Worm (Caenorhabditis elegans) whole organism, young adult: ENCODE data around the gene tag-280.

Experiments used
- B0035.1 ChIP-seq: sonication (generic microtip); optimal IDR thresholded peaks from 2 replicates; lab custom pipeline; 2016; ENCODE audit warnings: missing genetic modification characterization, mild to moderate bottlenecking, missing compliant biosample characterization, missing genotype, missing genetic modification reagents
- C17E4.6 ChIP-seq: fragments of 200-800 bp; sonication (Bioruptor generic); IDR thresholded peaks from 2 replicates; pipeline ENCODE4 v1.3.6; 2022; ENCODE audit warnings: missing genetic modification reagents, missing genetic modification characterization, missing compliant biosample characterization
- F33H1.4 ChIP-seq: fragments of 200-800 bp; sonication (Bioruptor generic); IDR thresholded peaks from 2 replicates; pipeline ENCODE4 v1.3.6; 2022; ENCODE audit warnings: missing genetic modification reagents, missing genetic modification characterization, missing compliant biosample characterization
- F39B2.1 ChIP-seq: fragments of 200-800 bp; sonication (Bioruptor generic); IDR thresholded peaks from 2 replicates; pipeline ENCODE4 v1.3.6; 2022; ENCODE audit warnings: missing genetic modification reagents, missing genetic modification characterization, missing compliant biosample characterization
- F49E8.2 ChIP-seq: sonication (generic microtip); optimal IDR thresholded peaks from 3 replicates; lab custom pipeline; 2017; ENCODE audit warnings: missing genetic modification characterization, mild to moderate bottlenecking, missing compliant biosample characterization, antibody characterized with exemption, moderate library complexity; ENCODE audit not compliant: insufficient read depth
- F55B11.4 ChIP-seq: sonication (generic microtip); optimal IDR thresholded peaks from 2 replicates; lab custom pipeline; 2016; ENCODE audit warnings: missing compliant biosample characterization, missing genetic modification characterization, borderline replicate concordance; ENCODE audit not compliant: insufficient read depth
- F57A8.1 ChIP-seq: fragments of 200-800 bp; sonication (Bioruptor generic); optimal IDR thresholded peaks from 2 replicates; lab custom pipeline; 2018; ENCODE audit warnings: mild to moderate bottlenecking, missing genetic modification characterization, moderate library complexity, missing compliant biosample characterization
- K11D2.4 ChIP-seq: fragments of 200-800 bp; sonication (Bioruptor generic); IDR thresholded peaks from 2 replicates; pipeline ENCODE4 v1.3.6; 2022; ENCODE audit warnings: missing genetic modification reagents, missing genetic modification characterization, missing compliant biosample characterization
- Y79H2A.3 ChIP-seq: fragments of 200-800 bp; sonication (Bioruptor generic); conservative IDR thresholded peaks from 2 replicates; pipeline ENCODE4 v1.3.6; 2022; ENCODE audit warnings: missing genetic modification reagents, missing genetic modification characterization, missing compliant biosample characterization
- ZK185.1 ChIP-seq: sonication (generic microtip); optimal IDR thresholded peaks from 2 replicates; lab custom pipeline; 2016; ENCODE audit warnings: mild to moderate bottlenecking, missing genetic modification characterization, missing compliant biosample characterization; ENCODE audit not compliant: poor library complexity, severe bottlenecking
- akir-1 ChIP-seq: fragments of 200-800 bp; sonication (Bioruptor generic); optimal IDR thresholded peaks from 2 replicates; lab custom pipeline; 2018; ENCODE audit warnings: mild to moderate bottlenecking, missing genetic modification characterization, moderate library complexity, missing compliant biosample characterization
- ama-1 ChIP-seq, 3 experiments: fragments of 150-350 bp in 1 of 3; sonication (generic microtip) in 2 of 3; optimal IDR thresholded peaks; 2 replicates each; lab custom pipeline; 2014 to 2018; ENCODE audit warnings: missing biosample characterization in 2 of 3, missing genetic modification characterization in 2 of 3, missing genetic modification reagents in 2 of 3
- athp-1 ChIP-seq: sonication (generic microtip); optimal IDR thresholded peaks from 2 replicates; lab custom pipeline; 2017; ENCODE audit warnings: mild to moderate bottlenecking, missing genetic modification characterization, missing compliant biosample characterization
- attf-5 ChIP-seq: fragments of 200-800 bp; sonication (Bioruptor generic); optimal IDR thresholded peaks from 2 replicates; lab custom pipeline; 2018; ENCODE audit warnings: mild to moderate bottlenecking, missing genetic modification characterization, missing compliant biosample characterization
- attf-6 ChIP-seq: fragments of 200-800 bp; sonication (Bioruptor generic); IDR thresholded peaks from 2 replicates; pipeline ENCODE4 v1.3.6; 2022; ENCODE audit warnings: missing genetic modification reagents, missing genetic modification characterization, missing compliant biosample characterization
- bed-2 ChIP-seq: fragments of 200-800 bp; sonication (Bioruptor generic); IDR thresholded peaks from 2 replicates; pipeline ENCODE4 v1.3.6; 2022; ENCODE audit warnings: missing genetic modification reagents, missing genetic modification characterization, missing compliant biosample characterization
- ccch-3 ChIP-seq: fragments of 200-800 bp; sonication (Bioruptor generic); optimal IDR thresholded peaks from 2 replicates; lab custom pipeline; 2018; ENCODE audit warnings: mild to moderate bottlenecking, missing genetic modification characterization, missing compliant biosample characterization
- cebp-2 ChIP-seq: fragments of 200-800 bp; sonication (Bioruptor generic); IDR thresholded peaks from 2 replicates; pipeline ENCODE4 v1.3.6; 2022; ENCODE audit warnings: missing genetic modification characterization, missing compliant biosample characterization
- ceh-100 ChIP-seq: fragments of 200-800 bp; sonication (Bioruptor generic); IDR thresholded peaks from 2 replicates; pipeline ENCODE4 v1.3.6; 2022; ENCODE audit warnings: missing genetic modification reagents, missing genetic modification characterization, missing compliant biosample characterization
- ceh-91 ChIP-seq: fragments of 200-800 bp; sonication (Bioruptor generic); IDR thresholded peaks from 2 replicates; pipeline ENCODE4 v1.3.6; 2022; ENCODE audit warnings: missing genetic modification reagents, missing genetic modification characterization, missing compliant biosample characterization
- dpff-1 ChIP-seq: sonication (generic microtip); optimal IDR thresholded peaks from 2 replicates; lab custom pipeline; 2017; ENCODE audit warnings: mild to moderate bottlenecking, missing genetic modification characterization, missing compliant biosample characterization
- dpl-1 ChIP-seq: fragments of 150-350 bp; optimal IDR thresholded peaks from 2 replicates; lab custom pipeline; 2014; ENCODE audit warnings: missing biosample characterization, missing genetic modification reagents, missing genetic modification characterization
- egrh-3 ChIP-seq: fragments of 200-800 bp; sonication (Bioruptor generic); IDR thresholded peaks from 2 replicates; pipeline ENCODE4 v1.3.6; 2022; ENCODE audit warnings: missing genetic modification reagents, missing genetic modification characterization, missing compliant biosample characterization
- ets-4 ChIP-seq: fragments of 200-800 bp; sonication (Bioruptor generic); optimal IDR thresholded peaks from 2 replicates; lab custom pipeline; 2018; ENCODE audit warnings: mild to moderate bottlenecking, missing genetic modification characterization, missing compliant biosample characterization
- let-607 ChIP-seq, 2 experiments: fragments of 200-800 bp in 1 of 2; sonication (Bioruptor generic) in 1 of 2; sonication (generic microtip) in 1 of 2; optimal IDR thresholded peaks; 2 replicates each; lab custom pipeline; 2016 to 2018; ENCODE audit warnings: mild to moderate bottlenecking in 2 of 2, missing compliant biosample characterization in 2 of 2, missing genetic modification characterization in 2 of 2, moderate library complexity in 2 of 2, missing genotype in 1 of 2
- lin-26 ChIP-seq: fragments of 200-800 bp; sonication (Bioruptor generic); IDR thresholded peaks from 2 replicates; pipeline ENCODE4 v1.3.6; 2022; ENCODE audit warnings: missing genetic modification reagents, missing genetic modification characterization, missing compliant biosample characterization
- lin-35 ChIP-seq, 3 experiments: fragments of 150-350 bp in 2 of 3; sonication (generic microtip) in 1 of 3; optimal IDR thresholded peaks; 2 replicates each; lab custom pipeline; 2014 to 2018; ENCODE audit warnings: missing biosample characterization in 3 of 3, missing genetic modification characterization in 3 of 3, missing genetic modification reagents in 3 of 3
- lin-54 ChIP-seq: fragments of 200-800 bp; sonication (Bioruptor generic); optimal IDR thresholded peaks from 2 replicates; lab custom pipeline; 2018; ENCODE audit warnings: mild to moderate bottlenecking, missing genetic modification characterization, missing compliant biosample characterization
- lsy-27 ChIP-seq: sonication (generic microtip); optimal IDR thresholded peaks from 2 replicates; lab custom pipeline; 2017; ENCODE audit warnings: missing genetic modification characterization, mild to moderate bottlenecking, missing compliant biosample characterization, antibody characterized with exemption, missing genotype, borderline replicate concordance; ENCODE audit not compliant: insufficient read depth
- madf-6 ChIP-seq: fragments of 200-800 bp; sonication (Bioruptor generic); IDR thresholded peaks from 2 replicates; pipeline ENCODE4 v1.3.6; 2022; ENCODE audit warnings: missing genetic modification reagents, missing genetic modification characterization, missing compliant biosample characterization
- mcd-1 ChIP-seq: fragments of 200-800 bp; sonication (Bioruptor generic); IDR thresholded peaks from 2 replicates; pipeline ENCODE4 v1.3.6; 2022; ENCODE audit warnings: missing genetic modification reagents, missing genetic modification characterization, missing compliant biosample characterization
- mel-28 ChIP-seq: sonication (generic microtip); optimal IDR thresholded peaks from 2 replicates; lab custom pipeline; 2016; ENCODE audit warnings: borderline replicate concordance, mild to moderate bottlenecking, missing genetic modification characterization, missing compliant biosample characterization
- mxl-1 ChIP-seq: sonication (generic microtip); optimal IDR thresholded peaks from 2 replicates; lab custom pipeline; 2016; ENCODE audit warnings: missing genetic modification characterization, missing compliant biosample characterization
- nhr-27 ChIP-seq: fragments of 200-800 bp; sonication (Bioruptor generic); optimal IDR thresholded peaks from 2 replicates; lab custom pipeline; 2018; ENCODE audit warnings: mild to moderate bottlenecking, missing genetic modification characterization, moderate library complexity, missing compliant biosample characterization
- nhr-90 ChIP-seq: sonication (generic microtip); optimal IDR thresholded peaks from 2 replicates; lab custom pipeline; 2016; ENCODE audit warnings: missing genotype, mild to moderate bottlenecking, missing genetic modification characterization, missing compliant biosample characterization
- rec-8 ChIP-seq, 2 experiments: sonication (generic microtip); optimal IDR thresholded peaks; 2 replicates each; lab custom pipeline; 2016; ENCODE audit warnings: mild to moderate bottlenecking in 2 of 2, missing genetic modification characterization in 2 of 2, missing genetic modification reagents in 2 of 2, missing genotype in 2 of 2, missing biosample characterization in 1 of 2, missing compliant biosample characterization in 1 of 2, moderate library complexity in 1 of 2
- snpc-1.1 ChIP-seq: sonication (generic microtip); optimal IDR thresholded peaks from 2 replicates; lab custom pipeline; 2017; ENCODE audit warnings: missing genetic modification characterization, mild to moderate bottlenecking, missing compliant biosample characterization, antibody characterized with exemption, moderate library complexity, missing genotype, missing genetic modification reagents; ENCODE audit not compliant: insufficient read depth
- snpc-3.4 ChIP-seq: sonication (generic microtip); optimal IDR thresholded peaks from 2 replicates; lab custom pipeline; 2017; ENCODE audit warnings: missing genetic modification characterization, mild to moderate bottlenecking, missing compliant biosample characterization, antibody characterized with exemption, moderate library complexity, missing genotype, missing genetic modification reagents
- snpc-4 ChIP-seq, 5 experiments: fragments of 150-350 bp in 1 of 5; sonication (generic microtip) in 4 of 5; optimal IDR thresholded peaks; 2 replicates each; lab custom pipeline; 2014 to 2018; ENCODE audit warnings: missing genetic modification characterization in 5 of 5, missing biosample characterization in 3 of 5, antibody characterized with exemption in 2 of 5, mild to moderate bottlenecking in 2 of 5, missing compliant biosample characterization in 2 of 5, missing genotype in 2 of 5, moderate library complexity in 2 of 5, missing genetic modification reagents in 1 of 5
- somi-1 ChIP-seq: fragments of 200-800 bp; sonication (Bioruptor generic); optimal IDR thresholded peaks from 2 replicates; lab custom pipeline; 2018; ENCODE audit warnings: mild to moderate bottlenecking, missing genetic modification characterization, missing compliant biosample characterization
- sptf-2 ChIP-seq: fragments of 200-800 bp; sonication (Bioruptor generic); optimal IDR thresholded peaks from 2 replicates; lab custom pipeline; 2018; ENCODE audit warnings: mild to moderate bottlenecking, missing genetic modification characterization, missing compliant biosample characterization
- tbp1 ChIP-seq: fragments of 200-800 bp; sonication (Bioruptor generic); optimal IDR thresholded peaks from 2 replicates; lab custom pipeline; 2018; ENCODE audit warnings: mild to moderate bottlenecking, missing genetic modification characterization, missing compliant biosample characterization
- tbx-9 ChIP-seq: sonication (generic microtip); optimal IDR thresholded peaks from 2 replicates; lab custom pipeline; 2016; ENCODE audit warnings: borderline replicate concordance, missing genetic modification characterization, inconsistent platforms, missing compliant biosample characterization
- ztf-25 ChIP-seq: fragments of 200-800 bp; sonication (Bioruptor generic); IDR thresholded peaks from 2 replicates; pipeline ENCODE4 v1.3.6; 2022; ENCODE audit warnings: missing genetic modification reagents, missing genetic modification characterization, missing compliant biosample characterization

The tag-280 gene

ce11 chrII:12494556-12495131 lies 34.2 kb downstream of the tag-280 start, which contains the start of gene col-85 (continued):
- peak; percentile 90 for TF ChIP-seq snpc-1.1 (tag; lab: Kevin White, UChicago)
- TF ChIP-seq F55B11.4 (tag; lab: Kevin White, UChicago) = no peak
- peak; percentile 70 for TF ChIP-seq K11D2.4 (GFP tag; lab: Robert Waterston, UW)
- peak; percentile 60 for TF ChIP-seq athp-1 (tag; lab: Kevin White, UChicago)
- peak; percentile 72 for TF ChIP-seq nhr-27 (tag; lab: Kevin White, UChicago)
- TF ChIP-seq let-607 (tag; optimal IDR thresholded peaks at IDR 0.05; lab: Kevin White, UChicago) = peak; percentile 3 to 56
- no peak for TF ChIP-seq C17E4.6 (GFP tag; lab: Robert Waterston, UW)
- peak; percentile 86 for TF ChIP-seq mcd-1 (GFP tag; lab: Robert Waterston, UW)
- peak; percentile 56; the same call in 1 of the 2 replicates for TF ChIP-seq attf-6
- TF ChIP-seq sptf-2 = peak; percentile 42
- no peak for TF ChIP-seq ets-4
- peak; percentile 53 for TF ChIP-seq F33H1.4 (GFP tag; lab: Robert Waterston, UW)
- peak; percentile 84 for TF ChIP-seq attf-5 (GFP tag; lab: Kevin White, UChicago)
- TF ChIP-seq tbx-9 (tag; lab: Kevin White, UChicago) = no peak
- peak; percentile 43 for TF ChIP-seq F57A8.1 (GFP tag; lab: Kevin White, UChicago)
- TF ChIP-seq ama-1 (optimal IDR thresholded peaks at IDR 0.05; lab: Kevin White, UChicago) = no peak
- peak in 1 of 2 experiments; percentile 82 for TF ChIP-seq ama-1 (GFP tag; optimal IDR thresholded peaks at IDR 0.05; lab: Kevin White, UChicago)
- peak; percentile 93 for TF ChIP-seq ztf-25 (GFP tag; lab: Robert Waterston, UW)
- peak; percentile 72 for TF ChIP-seq B0035.1 (tag; lab: Kevin White, UChicago)
- TF ChIP-seq madf-6 (GFP tag; lab: Robert Waterston, UW) = peak; percentile 72
- TF ChIP-seq rec-8 (tag; optimal IDR thresholded peaks at IDR 0.05; lab: Kevin White, UChicago) = peak; percentile 76 to 91
- TF ChIP-seq lin-54 (GFP tag; lab: Kevin White, UChicago) = peak; percentile 78
- peak; percentile 98 for TF ChIP-seq lin-26
- no peak for TF ChIP-seq dpff-1 (tag; lab: Kevin White, UChicago)
- no peak for TF ChIP-seq bed-2 (GFP tag; lab: Robert Waterston, UW)
- peak in 1 of 3 experiments; percentile 78 for TF ChIP-seq lin-35 (GFP tag; optimal IDR thresholded peaks at IDR 0.05; lab: Kevin White, UChicago)
- TF ChIP-seq egrh-3 (GFP tag; lab: Robert Waterston, UW) = no peak
- peak; percentile 3 for TF ChIP-seq mel-28 (tag; lab: Kevin White, UChicago)
- peak; percentile 30 for TF ChIP-seq ccch-3 (GFP tag; lab: Kevin White, UChicago)
- TF ChIP-seq ceh-100 (GFP tag; lab: Robert Waterston, UW) = peak; percentile 78
- peak; percentile 91 for TF ChIP-seq snpc-4 (GFP tag; optimal IDR thresholded peaks at IDR 0.05; lab: Kevin White, UChicago)
- TF ChIP-seq snpc-4 (tag; optimal IDR thresholded peaks at IDR 0.05; lab: Kevin White, UChicago) = peak; percentile 92 to 97 (median 95)
- TF ChIP-seq ZK185.1 (tag; lab: Kevin White, UChicago) = no peak
- peak; percentile 77; the same call in 1 of the 2 replicates for TF ChIP-seq cebp-2 (GFP tag; lab: Robert Waterston, UW)
- peak; percentile 95 for TF ChIP-seq tbp1
- TF ChIP-seq mxl-1 (tag; lab: Kevin White, UChicago) = peak; percentile 88
- peak; percentile 24 for TF ChIP-seq dpl-1 (GFP tag; lab: Kevin White, UChicago)
- TF ChIP-seq ceh-91 (GFP tag; lab: Robert Waterston, UW) = peak; percentile 43
- peak; percentile 92 for TF ChIP-seq snpc-3.4 (tag; lab: Kevin White, UChicago)
- peak; percentile 79 for TF ChIP-seq somi-1 (GFP tag; lab: Kevin White, UChicago)
- TF ChIP-seq Y79H2A.3 (GFP tag; lab: Robert Waterston, UW) = no peak
- TF ChIP-seq F49E8.2 = peak; percentile 68
- TF ChIP-seq F39B2.1 (GFP tag; lab: Robert Waterston, UW) = no peak
- peak; percentile 29 for TF ChIP-seq lsy-27 (tag; lab: Kevin White, UChicago)
- no peak for TF ChIP-seq akir-1 (GFP tag; lab: Kevin White, UChicago)
- TF ChIP-seq nhr-90 = peak; percentile 94
